Worm (Caenorhabditis elegans) whole organism, young adult: ENCODE measurements around the gene grl-3.

ENCODE experiments used
- C17E4.6 ChIP-seq: fragments of 200-800 bp; sonication (Bioruptor generic); IDR thresholded peaks from 2 replicates; pipeline ENCODE4 v1.3.6; 2022; ENCODE audit warnings: missing genetic modification reagents, missing genetic modification characterization, missing compliant biosample characterization
- F10E7.11 ChIP-seq: sonication (generic microtip); optimal IDR thresholded peaks from 2 replicates; lab custom pipeline; 2017; ENCODE audit warnings: mild to moderate bottlenecking, missing genetic modification characterization, moderate library complexity, missing compliant biosample characterization
- F22D6.2 ChIP-seq: sonication (generic microtip); optimal IDR thresholded peaks from 2 replicates; lab custom pipeline; 2016; ENCODE audit warnings: mild to moderate bottlenecking, missing genetic modification characterization, missing compliant biosample characterization
- F33H1.4 ChIP-seq: fragments of 200-800 bp; sonication (Bioruptor generic); IDR thresholded peaks from 2 replicates; pipeline ENCODE4 v1.3.6; 2022; ENCODE audit warnings: missing genetic modification reagents, missing genetic modification characterization, missing compliant biosample characterization
- F39B2.1 ChIP-seq: fragments of 200-800 bp; sonication (Bioruptor generic); IDR thresholded peaks from 2 replicates; pipeline ENCODE4 v1.3.6; 2022; ENCODE audit warnings: missing genetic modification reagents, missing genetic modification characterization, missing compliant biosample characterization
- F49E8.2 ChIP-seq: sonication (generic microtip); optimal IDR thresholded peaks from 3 replicates; lab custom pipeline; 2017; ENCODE audit warnings: missing genetic modification characterization, mild to moderate bottlenecking, missing compliant biosample characterization, antibody characterized with exemption, moderate library complexity; ENCODE audit not compliant: insufficient read depth
- F55B11.4 ChIP-seq: sonication (generic microtip); optimal IDR thresholded peaks from 2 replicates; lab custom pipeline; 2016; ENCODE audit warnings: missing compliant biosample characterization, missing genetic modification characterization, borderline replicate concordance; ENCODE audit not compliant: insufficient read depth
- Y53F4B.3 ChIP-seq: fragments of 200-800 bp; sonication (Bioruptor generic); IDR thresholded peaks from 2 replicates; pipeline ENCODE4 v1.3.6; 2022; ENCODE audit warnings: missing genetic modification reagents, missing genetic modification characterization, missing compliant biosample characterization
- Y79H2A.3 ChIP-seq: fragments of 200-800 bp; sonication (Bioruptor generic); conservative IDR thresholded peaks from 2 replicates; pipeline ENCODE4 v1.3.6; 2022; ENCODE audit warnings: missing genetic modification reagents, missing genetic modification characterization, missing compliant biosample characterization
- akir-1 ChIP-seq: fragments of 200-800 bp; sonication (Bioruptor generic); optimal IDR thresholded peaks from 2 replicates; lab custom pipeline; 2018; ENCODE audit warnings: mild to moderate bottlenecking, missing genetic modification characterization, moderate library complexity, missing compliant biosample characterization
- athp-1 ChIP-seq: sonication (generic microtip); optimal IDR thresholded peaks from 2 replicates; lab custom pipeline; 2017; ENCODE audit warnings: mild to moderate bottlenecking, missing genetic modification characterization, missing compliant biosample characterization
- attf-5 ChIP-seq: fragments of 200-800 bp; sonication (Bioruptor generic); optimal IDR thresholded peaks from 2 replicates; lab custom pipeline; 2018; ENCODE audit warnings: mild to moderate bottlenecking, missing genetic modification characterization, missing compliant biosample characterization
- attf-6 ChIP-seq: fragments of 200-800 bp; sonication (Bioruptor generic); IDR thresholded peaks from 2 replicates; pipeline ENCODE4 v1.3.6; 2022; ENCODE audit warnings: missing genetic modification reagents, missing genetic modification characterization, missing compliant biosample characterization
- cebp-2 ChIP-seq: fragments of 200-800 bp; sonication (Bioruptor generic); IDR thresholded peaks from 2 replicates; pipeline ENCODE4 v1.3.6; 2022; ENCODE audit warnings: missing genetic modification characterization, missing compliant biosample characterization
- chd-7 ChIP-seq: sonication (generic microtip); optimal IDR thresholded peaks from 2 replicates; lab custom pipeline; 2016; ENCODE audit warnings: mild to moderate bottlenecking, missing genetic modification characterization, moderate library complexity, missing compliant biosample characterization
- dpff-1 ChIP-seq: sonication (generic microtip); optimal IDR thresholded peaks from 2 replicates; lab custom pipeline; 2017; ENCODE audit warnings: mild to moderate bottlenecking, missing genetic modification characterization, missing compliant biosample characterization
- efl-1 ChIP-seq: fragments of 150-350 bp; optimal IDR thresholded peaks from 2 replicates; lab custom pipeline; 2014; ENCODE audit warnings: missing biosample characterization, missing genetic modification reagents, missing genetic modification characterization
- ets-4 ChIP-seq: fragments of 200-800 bp; sonication (Bioruptor generic); optimal IDR thresholded peaks from 2 replicates; lab custom pipeline; 2018; ENCODE audit warnings: mild to moderate bottlenecking, missing genetic modification characterization, missing compliant biosample characterization
- fkh-3 ChIP-seq: sonication (generic microtip); optimal IDR thresholded peaks from 2 replicates; lab custom pipeline; 2016; ENCODE audit warnings: mild to moderate bottlenecking, missing genetic modification characterization, missing compliant biosample characterization
- gei-17 ChIP-seq: fragments of 200-800 bp; sonication (Bioruptor generic); optimal IDR thresholded peaks from 2 replicates; lab custom pipeline; 2018; ENCODE audit warnings: mild to moderate bottlenecking, missing genetic modification characterization, missing compliant biosample characterization
- him-1 ChIP-seq: sonication (generic microtip); optimal IDR thresholded peaks from 2 replicates; lab custom pipeline; 2016; ENCODE audit warnings: missing genotype, missing genetic modification reagents, missing genetic modification characterization, missing compliant biosample characterization
- hmg-20 ChIP-seq: fragments of 200-800 bp; sonication (Bioruptor generic); IDR thresholded peaks from 2 replicates; pipeline ENCODE4 v1.3.6; 2022; ENCODE audit warnings: missing genetic modification reagents, missing genetic modification characterization, missing compliant biosample characterization
- let-526 ChIP-seq: fragments of 200-800 bp; sonication (Bioruptor generic); IDR thresholded peaks from 2 replicates; pipeline ENCODE4 v1.3.6; 2022; ENCODE audit warnings: missing genetic modification reagents, missing genetic modification characterization, missing compliant biosample characterization
- lin-40 ChIP-seq: sonication (generic microtip); optimal IDR thresholded peaks from 2 replicates; lab custom pipeline; 2016; ENCODE audit warnings: missing genetic modification characterization, mild to moderate bottlenecking, missing compliant biosample characterization, missing genotype, missing genetic modification reagents
- madf-10 ChIP-seq: sonication (generic microtip); optimal IDR thresholded peaks from 2 replicates; lab custom pipeline; 2016; ENCODE audit warnings: mild to moderate bottlenecking, missing genetic modification characterization, missing compliant biosample characterization
- madf-6 ChIP-seq: fragments of 200-800 bp; sonication (Bioruptor generic); IDR thresholded peaks from 2 replicates; pipeline ENCODE4 v1.3.6; 2022; ENCODE audit warnings: missing genetic modification reagents, missing genetic modification characterization, missing compliant biosample characterization
- mcd-1 ChIP-seq: fragments of 200-800 bp; sonication (Bioruptor generic); IDR thresholded peaks from 2 replicates; pipeline ENCODE4 v1.3.6; 2022; ENCODE audit warnings: missing genetic modification reagents, missing genetic modification characterization, missing compliant biosample characterization
- mes-4 ChIP-seq: sonication (generic microtip); optimal IDR thresholded peaks from 2 replicates; lab custom pipeline; 2016; ENCODE audit warnings: missing genotype, missing genetic modification characterization, missing compliant biosample characterization
- nfyb-1 ChIP-seq: fragments of 200-800 bp; sonication (Bioruptor generic); IDR thresholded peaks from 2 replicates; pipeline ENCODE4 v1.3.6; 2022; ENCODE audit warnings: missing genetic modification reagents, missing genetic modification characterization, missing compliant biosample characterization
- nhr-27 ChIP-seq: fragments of 200-800 bp; sonication (Bioruptor generic); optimal IDR thresholded peaks from 2 replicates; lab custom pipeline; 2018; ENCODE audit warnings: mild to moderate bottlenecking, missing genetic modification characterization, moderate library complexity, missing compliant biosample characterization
- nhr-90 ChIP-seq: sonication (generic microtip); optimal IDR thresholded peaks from 2 replicates; lab custom pipeline; 2016; ENCODE audit warnings: missing genotype, mild to moderate bottlenecking, missing genetic modification characterization, missing compliant biosample characterization
- snpc-4 ChIP-seq, 5 experiments: fragments of 150-350 bp in 1 of 5; sonication (generic microtip) in 4 of 5; optimal IDR thresholded peaks; 2 replicates each; lab custom pipeline; 2014 to 2018; ENCODE audit warnings: missing genetic modification characterization in 5 of 5, missing biosample characterization in 3 of 5, antibody characterized with exemption in 2 of 5, mild to moderate bottlenecking in 2 of 5, missing compliant biosample characterization in 2 of 5, missing genotype in 2 of 5, moderate library complexity in 2 of 5, missing genetic modification reagents in 1 of 5
- somi-1 ChIP-seq: fragments of 200-800 bp; sonication (Bioruptor generic); optimal IDR thresholded peaks from 2 replicates; lab custom pipeline; 2018; ENCODE audit warnings: mild to moderate bottlenecking, missing genetic modification characterization, missing compliant biosample characterization
- sptf-2 ChIP-seq: fragments of 200-800 bp; sonication (Bioruptor generic); optimal IDR thresholded peaks from 2 replicates; lab custom pipeline; 2018; ENCODE audit warnings: mild to moderate bottlenecking, missing genetic modification characterization, missing compliant biosample characterization
- zfh-2 ChIP-seq: fragments of 200-800 bp; sonication (Bioruptor generic); conservative IDR thresholded peaks from 2 replicates; pipeline ENCODE4 v1.3.6; 2022; ENCODE audit warnings: missing genetic modification reagents, missing genetic modification characterization, missing compliant biosample characterization
- ztf-18 ChIP-seq: sonication (generic microtip); optimal IDR thresholded peaks from 2 replicates; lab custom pipeline; 2016; ENCODE audit warnings: missing genotype, mild to moderate bottlenecking, missing genetic modification characterization, missing compliant biosample characterization
- ztf-22 ChIP-seq: fragments of 200-800 bp; sonication (Bioruptor generic); optimal IDR thresholded peaks from 2 replicates; lab custom pipeline; 2018; ENCODE audit warnings: mild to moderate bottlenecking, missing genetic modification characterization, moderate library complexity, missing compliant biosample characterization
- ztf-3 ChIP-seq: fragments of 200-800 bp; sonication (Bioruptor generic); optimal IDR thresholded peaks from 2 replicates; lab custom pipeline; 2018; ENCODE audit warnings: mild to moderate bottlenecking, missing genetic modification characterization, missing compliant biosample characterization

The grl-3 gene

DNA sequence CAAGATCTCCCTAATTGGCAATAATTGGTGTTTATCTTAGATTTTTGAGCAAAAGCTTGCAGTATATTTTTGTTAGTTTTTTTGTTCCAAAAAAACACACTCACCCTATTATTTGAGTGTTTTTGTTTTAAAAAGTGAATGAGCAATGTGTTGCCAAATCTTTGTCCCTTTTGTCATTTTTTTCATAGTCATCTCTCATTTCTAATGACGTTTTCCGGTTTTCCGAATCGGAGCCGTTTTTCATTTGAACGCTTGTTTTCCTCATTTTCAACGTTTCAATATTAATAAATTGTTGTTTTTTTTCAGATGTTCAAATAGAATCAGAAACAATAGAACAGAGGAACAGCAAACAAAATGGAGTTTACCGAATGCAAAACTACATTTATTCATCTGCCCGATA lies 27.2 kb downstream of the grl-3 start, which contains the start of gene dmsr-1:
Gene dmsr-1, plus strand, starts transcription at position 301 of the 400 bp plus-strand sequence.
- no peak for TF ChIP-seq nhr-90 (tag; lab: Kevin White, UChicago)
- no peak for TF ChIP-seq fkh-3 (tag; lab: Kevin White, UChicago)
- TF ChIP-seq attf-6 (GFP tag; lab: Robert Waterston, UW): no peak
- TF ChIP-seq F39B2.1: no peak
- no peak for TF ChIP-seq F33H1.4 (GFP tag; lab: Robert Waterston, UW)
- TF ChIP-seq F10E7.11 (tag; lab: Kevin White, UChicago): no peak
- no peak for TF ChIP-seq mcd-1 (GFP tag; lab: Robert Waterston, UW)
- no peak for TF ChIP-seq zfh-2
- no peak for TF ChIP-seq snpc-4 (GFP tag; optimal IDR thresholded peaks at IDR 0.05; lab: Kevin White, UChicago)
- TF ChIP-seq snpc-4 (tag; optimal IDR thresholded peaks at IDR 0.05; lab: Kevin White, UChicago): no peak
- TF ChIP-seq hmg-20 (GFP tag; lab: Robert Waterston, UW): no peak
- TF ChIP-seq ztf-22 (GFP tag; lab: Kevin White, UChicago): no peak

DNA sequence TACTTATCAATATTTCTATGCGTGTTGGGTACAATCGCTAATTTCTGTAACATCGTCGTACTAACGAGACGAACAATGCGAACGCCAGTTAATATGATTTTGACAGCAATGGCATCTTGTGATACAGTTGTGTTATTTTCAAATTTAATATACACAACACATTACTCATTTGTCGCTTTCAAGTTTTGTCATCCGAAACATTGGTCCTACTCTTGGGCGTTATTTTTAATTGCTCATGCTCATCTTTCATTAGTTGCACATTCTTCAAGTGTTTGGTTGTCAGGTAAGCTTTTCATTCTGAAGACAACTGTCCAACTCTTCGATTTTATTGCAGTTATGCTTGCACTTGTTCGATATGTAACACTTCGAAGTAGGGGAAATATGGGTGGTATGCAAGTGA lies 27.9 kb downstream of the grl-3 start:
- TF ChIP-seq madf-6 (GFP tag; lab: Robert Waterston, UW): no peak
- no peak for TF ChIP-seq zfh-2
- TF ChIP-seq nfyb-1 (GFP tag; lab: Robert Waterston, UW): no peak
- TF ChIP-seq somi-1 (GFP tag; lab: Kevin White, UChicago): no peak
- no peak for TF ChIP-seq F49E8.2 (tag; lab: Kevin White, UChicago)

DNA sequence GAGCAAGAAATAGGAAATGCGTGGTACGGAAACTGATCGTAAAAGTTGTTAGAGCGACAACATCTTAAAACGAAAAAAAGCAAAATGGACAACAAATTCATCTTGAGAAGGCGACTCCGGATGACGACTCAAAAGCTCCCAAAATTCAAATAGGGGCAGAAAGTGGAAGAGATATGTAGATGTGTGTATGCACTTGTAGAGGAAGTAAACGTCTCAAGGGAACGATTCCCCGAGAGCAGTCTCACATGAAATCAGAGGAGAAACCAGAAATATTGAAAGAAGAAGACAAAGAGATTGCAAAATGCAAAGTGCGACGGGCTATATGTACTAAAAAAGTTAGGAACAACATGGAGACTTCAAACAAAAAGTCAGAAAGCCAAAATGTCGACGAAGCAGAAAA lies 32.2 kb downstream of the grl-3 start, which contains the start of gene F57B7.2:
Gene F57B7.2, minus strand, starts transcription at position 101 of the 400 bp plus-strand sequence.
- TF ChIP-seq him-1 (tag; lab: Kevin White, UChicago) (no peak), F39B2.1 (no peak), efl-1 (GFP tag; lab: Kevin White, UChicago) (no peak), mes-4 (tag; lab: Kevin White, UChicago) (no peak), C17E4.6 (no peak), Y79H2A.3 (GFP tag; lab: Robert Waterston, UW) (no peak), let-526 (GFP tag; lab: Robert Waterston, UW) (no peak)
- TF ChIP-seq, all 124 proteins: peak for 0

DNA sequence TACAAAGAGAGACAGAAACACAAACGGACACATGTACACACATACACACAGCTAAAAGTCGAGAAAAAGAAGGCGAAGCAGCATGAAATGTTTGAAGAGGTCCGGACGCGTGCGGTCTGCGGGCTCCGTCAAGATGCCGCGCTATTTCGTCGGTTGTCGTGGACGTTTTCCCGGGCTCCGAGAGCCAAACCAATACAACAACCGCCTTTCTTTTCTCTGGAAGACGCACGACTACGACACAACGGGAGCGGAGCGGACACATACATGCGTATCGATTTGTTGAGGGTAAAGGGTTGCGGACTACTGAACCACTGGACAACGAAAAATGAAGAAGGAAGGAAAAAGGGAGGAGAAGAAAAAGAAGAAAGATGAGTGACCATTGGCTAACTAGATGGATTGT lies 34.1 kb downstream of the grl-3 start:
- TF ChIP-seq cebp-2 (GFP tag; lab: Robert Waterston, UW): 0 out of 2 replicates have a peak, but pooled peaks have one; percentile 37
- TF ChIP-seq zfh-2: peak; percentile 82
- peak; percentile 33 for TF ChIP-seq madf-10 (tag; lab: Kevin White, UChicago)
- TF ChIP-seq attf-5: no peak

DNA sequence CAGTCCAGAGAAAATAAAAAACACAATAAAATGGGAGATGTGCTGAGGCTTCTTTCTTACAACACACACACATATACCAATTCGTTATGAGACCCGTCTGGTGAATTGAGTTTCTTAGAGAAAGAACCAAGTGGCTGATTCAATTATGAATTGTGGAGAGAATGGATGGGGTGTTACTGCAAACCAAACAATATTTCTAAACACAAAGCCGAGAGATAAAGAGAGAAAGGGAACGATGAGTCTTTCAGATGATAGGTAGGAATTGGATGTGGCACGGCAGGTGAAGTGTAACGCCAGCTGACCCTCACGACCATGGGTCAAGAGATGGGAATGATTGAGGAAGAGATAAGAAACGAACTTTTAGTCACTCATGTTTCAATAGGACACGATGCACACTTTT lies 35.0 kb downstream of the grl-3 start, which contains the start of gene mig-17:
Gene mig-17, plus strand, starts transcription at position 389 of the 400 bp plus-strand sequence.
- TF ChIP-seq sptf-2 (GFP tag; lab: Kevin White, UChicago): no peak
- no peak for TF ChIP-seq ztf-18 (tag; lab: Kevin White, UChicago)
- no peak for TF ChIP-seq mes-4 (tag; lab: Kevin White, UChicago)
- no peak for TF ChIP-seq nhr-27 (tag; lab: Kevin White, UChicago)
- TF ChIP-seq athp-1: no peak
- TF ChIP-seq dpff-1 (tag; lab: Kevin White, UChicago): no peak
- TF ChIP-seq him-1 (tag; lab: Kevin White, UChicago): no peak
- TF ChIP-seq F22D6.2: no peak
- TF ChIP-seq ztf-3 (GFP tag; lab: Kevin White, UChicago): no peak
- TF ChIP-seq C17E4.6: no peak
- TF ChIP-seq ets-4 (GFP tag; lab: Kevin White, UChicago): no peak
- no peak for TF ChIP-seq chd-7
- TF ChIP-seq akir-1: no peak
- TF ChIP-seq nfyb-1 (GFP tag; lab: Robert Waterston, UW): no peak
- no peak for TF ChIP-seq gei-17 (GFP tag; lab: Kevin White, UChicago)
- no peak for TF ChIP-seq Y53F4B.3 (GFP tag; lab: Robert Waterston, UW)
- TF ChIP-seq F55B11.4: no peak
- TF ChIP-seq lin-40 (tag; lab: Kevin White, UChicago): no peak
